Fruit fly (Drosophila melanogaster): Measurements from ENCODE around the gene comm.

comm gene

DNA sequence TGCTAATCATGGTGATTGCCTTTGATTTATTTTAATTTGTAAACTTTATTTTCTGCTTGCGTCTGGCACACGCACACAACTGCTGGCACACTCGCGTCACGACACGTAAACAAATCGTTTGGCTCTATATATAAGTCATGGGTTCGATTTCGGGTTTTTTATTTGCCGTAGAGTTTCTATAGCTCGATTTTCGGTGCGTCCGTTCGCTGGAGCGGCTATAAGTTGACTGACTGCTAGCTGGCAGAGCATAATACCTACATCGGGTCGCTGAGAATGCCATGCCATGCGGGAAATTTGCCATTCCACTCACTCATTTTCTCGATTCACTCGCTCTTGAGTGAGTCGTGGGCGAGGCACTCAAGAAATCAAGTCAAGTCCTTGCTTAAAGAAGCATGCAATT lies at the start of gene comm:
TSS of gene comm (minus strand) at position 236 of the 400 bp plus-strand sequence.
- no peak for TF ChIP-seq CTCF (optimal IDR thresholded peaks at IDR 0.05)
- TF ChIP-seq CG8478 (optimal IDR thresholded peaks at IDR 0.05): no peak

dm6 chr3L:15777839-15778238 lies 49.6 kb upstream of the comm start:
- TF ChIP-seq CTCF (optimal IDR thresholded peaks at IDR 0.05): no peak
- no peak for TF ChIP-seq CG8478 (optimal IDR thresholded peaks at IDR 0.05)

- no peak for TF ChIP-seq CG8478 (optimal IDR thresholded peaks at IDR 0.05)
These were observed 49.2 kb upstream of the comm start for dm6 chr3L:15777383-15777782.

- TF ChIP-seq CG8478 (optimal IDR thresholded peaks at IDR 0.05): no peak
- TF ChIP-seq CTCF (optimal IDR thresholded peaks at IDR 0.05): no peak
These were observed 47.3 kb upstream of the comm start for dm6 chr3L:15775498-15775897.

- TF ChIP-seq CTCF (optimal IDR thresholded peaks at IDR 0.05) (no peak), CG8478 (optimal IDR thresholded peaks at IDR 0.05) (no peak)
These were observed 44.0 kb upstream of the comm start for dm6 chr3L:15772239-15772638.

- TF ChIP-seq CG8478 (optimal IDR thresholded peaks at IDR 0.05) (no peak), CTCF (optimal IDR thresholded peaks at IDR 0.05) (no peak)
These were observed 43.3 kb upstream of the comm start for dm6 chr3L:15771565-15771964.

- TF ChIP-seq CTCF (optimal IDR thresholded peaks at IDR 0.05) (no peak), CG8478 (optimal IDR thresholded peaks at IDR 0.05) (no peak)
These were observed 40.7 kb upstream of the comm start for dm6 chr3L:15768947-15769389.

dm6 chr3L:15763190-15763576 lies 35.0 kb upstream of the comm start:
- TF ChIP-seq CG8478 (optimal IDR thresholded peaks at IDR 0.05): no peak
- no peak for TF ChIP-seq CTCF (optimal IDR thresholded peaks at IDR 0.05)

dm6 chr3L:15762449-15763189 lies 34.4 kb upstream of the comm start:
- no peak for TF ChIP-seq CTCF (optimal IDR thresholded peaks at IDR 0.05)
- no peak for TF ChIP-seq CG8478 (optimal IDR thresholded peaks at IDR 0.05)

- no peak for TF ChIP-seq CTCF (optimal IDR thresholded peaks at IDR 0.05)
- TF ChIP-seq CG8478 (optimal IDR thresholded peaks at IDR 0.05): no peak
These were observed 33.7 kb upstream of the comm start for dm6 chr3L:15761918-15762317.

dm6 chr3L:15760467-15760866 lies 32.2 kb upstream of the comm start:
- no peak for TF ChIP-seq CG8478 (optimal IDR thresholded peaks at IDR 0.05)
- TF ChIP-seq CTCF (optimal IDR thresholded peaks at IDR 0.05): no peak

DNA sequence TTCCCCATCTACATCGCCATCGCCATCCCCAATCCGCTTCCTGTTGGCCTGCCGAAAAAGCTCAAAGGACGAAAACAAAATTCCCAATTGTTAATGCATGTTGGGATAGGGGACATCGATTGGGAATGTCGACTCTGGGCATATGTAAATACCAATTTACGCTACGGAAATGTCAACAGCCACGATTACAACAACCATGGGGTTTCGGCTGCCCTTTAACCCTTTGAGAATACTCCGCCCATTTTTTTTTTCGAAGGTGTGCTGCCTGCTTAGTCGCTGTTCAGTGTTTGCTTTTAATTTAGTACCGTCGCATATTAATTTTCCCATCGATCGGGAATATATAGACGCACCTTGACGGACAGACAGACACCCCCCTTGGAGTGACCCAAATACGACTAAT lies 30.4 kb upstream of the comm start:
- TF ChIP-seq CTCF (optimal IDR thresholded peaks at IDR 0.05) (no peak), CG8478 (optimal IDR thresholded peaks at IDR 0.05) (no peak)

dm6 chr3L:15757851-15758250 lies 29.6 kb upstream of the comm start:
- no peak for TF ChIP-seq CTCF (optimal IDR thresholded peaks at IDR 0.05)
- TF ChIP-seq CG8478 (optimal IDR thresholded peaks at IDR 0.05): no peak

DNA sequence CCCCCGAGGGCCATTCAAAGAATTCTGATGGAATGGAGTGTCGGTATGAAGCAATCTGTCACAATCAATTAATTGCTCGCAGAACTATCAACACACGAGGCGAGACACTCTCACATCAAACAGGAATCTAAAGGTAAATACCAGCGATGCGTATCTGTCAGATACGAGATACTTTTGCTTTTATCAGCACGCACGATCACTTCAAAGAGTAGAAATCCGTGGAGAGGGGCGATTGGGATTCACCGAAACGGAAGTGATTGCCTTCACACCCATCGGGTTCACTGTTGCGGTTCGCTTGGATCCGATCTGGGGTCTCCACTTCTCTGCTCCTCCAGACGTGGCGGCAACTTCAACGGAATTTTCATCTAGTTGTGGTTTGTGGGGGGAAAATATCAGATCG lies 26.9 kb upstream of the comm start:
- TF ChIP-seq CTCF (optimal IDR thresholded peaks at IDR 0.05) (no peak), CG8478 (optimal IDR thresholded peaks at IDR 0.05) (no peak)

DNA sequence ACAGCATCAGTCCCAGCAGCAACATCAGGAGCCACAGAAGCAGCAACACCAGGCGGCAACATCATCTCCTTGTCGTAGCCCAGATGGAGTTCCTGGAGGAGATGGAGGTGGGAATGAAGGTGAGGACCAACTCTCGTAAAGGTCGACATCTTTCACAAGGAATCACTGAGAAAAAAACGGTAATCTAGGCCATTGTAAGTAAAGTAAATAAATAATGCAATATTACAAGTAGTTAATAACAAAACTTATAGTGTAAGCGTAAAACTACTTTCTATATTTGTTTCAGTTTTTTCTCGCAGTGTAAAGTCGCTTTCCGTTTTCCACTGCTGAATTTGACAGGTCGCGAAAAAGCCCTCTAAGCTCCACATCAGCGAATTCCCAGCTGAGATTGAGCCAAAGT lies 24.6 kb upstream of the comm start:
- TF ChIP-seq CTCF (optimal IDR thresholded peaks at IDR 0.05): no peak
- no peak for TF ChIP-seq CG8478 (optimal IDR thresholded peaks at IDR 0.05)

- no peak for TF ChIP-seq CTCF (optimal IDR thresholded peaks at IDR 0.05)
- no peak for TF ChIP-seq CG8478 (optimal IDR thresholded peaks at IDR 0.05)
These were observed 21.0 kb upstream of the comm start for dm6 chr3L:15749276-15749675.

- no peak for TF ChIP-seq CG8478 (optimal IDR thresholded peaks at IDR 0.05)
- TF ChIP-seq CTCF (optimal IDR thresholded peaks at IDR 0.05): no peak
These were observed 20.2 kb upstream of the comm start for dm6 chr3L:15748376-15748955.
